Worm (Caenorhabditis elegans) whole organism, midembryonic: Measurements from ENCODE around the gene F38H4.4.

ENCODE experiments used
- T22C8.4 ChIP-seq: fragments of 200-800 bp; sonication (Bioruptor generic); IDR thresholded peaks from 2 replicates; pipeline ENCODE4 v1.3.6; 2022; ENCODE audit warnings: missing genetic modification characterization, missing compliant biosample characterization
- cog-1 ChIP-seq: sonication (generic microtip); optimal IDR thresholded peaks from 2 replicates; lab custom pipeline; 2016; ENCODE audit warnings: missing genetic modification characterization, missing compliant biosample characterization
- flt-1 ChIP-seq: fragments of 200-800 bp; sonication (Bioruptor generic); IDR thresholded peaks from 2 replicates; pipeline ENCODE4 v1.3.6; 2022; ENCODE audit warnings: missing genetic modification characterization, missing compliant biosample characterization
- klf-2 ChIP-seq: fragments of 200-800 bp; sonication (Bioruptor generic); conservative IDR thresholded peaks from 2 replicates; pipeline ENCODE4 v1.3.6; 2022; ENCODE audit warnings: missing genetic modification reagents, missing genetic modification characterization, missing compliant biosample characterization
- med-1 ChIP-seq: sonication (generic microtip); optimal IDR thresholded peaks from 2 replicates; lab custom pipeline; 2017; ENCODE audit warnings: missing genetic modification characterization, mild to moderate bottlenecking, missing compliant biosample characterization, antibody characterized with exemption, missing genetic modification reagents; ENCODE audit not compliant: insufficient read depth
- ref-1 ChIP-seq: fragments of 200-800 bp; sonication (Bioruptor generic); conservative IDR thresholded peaks from 2 replicates; pipeline ENCODE4 v1.3.6; 2022; ENCODE audit warnings: missing genetic modification reagents, missing genetic modification characterization, missing compliant biosample characterization
- tab-1 ChIP-seq: fragments of 200-800 bp; sonication (Bioruptor generic); IDR thresholded peaks from 2 replicates; pipeline ENCODE4 v1.3.6; 2022; ENCODE audit warnings: missing genetic modification characterization, missing compliant biosample characterization
- ztf-23 ChIP-seq: fragments of 200-800 bp; sonication (Bioruptor generic); IDR thresholded peaks from 2 replicates; pipeline ENCODE4 v1.3.6; 2022; ENCODE audit warnings: missing genetic modification reagents, missing genetic modification characterization, missing compliant biosample characterization
- ztf-29 ChIP-seq: fragments of 200-800 bp; sonication (Bioruptor generic); IDR thresholded peaks from 2 replicates; pipeline ENCODE4 v1.3.6; 2022; ENCODE audit warnings: missing genetic modification reagents, missing genetic modification characterization, missing compliant biosample characterization

DNA sequence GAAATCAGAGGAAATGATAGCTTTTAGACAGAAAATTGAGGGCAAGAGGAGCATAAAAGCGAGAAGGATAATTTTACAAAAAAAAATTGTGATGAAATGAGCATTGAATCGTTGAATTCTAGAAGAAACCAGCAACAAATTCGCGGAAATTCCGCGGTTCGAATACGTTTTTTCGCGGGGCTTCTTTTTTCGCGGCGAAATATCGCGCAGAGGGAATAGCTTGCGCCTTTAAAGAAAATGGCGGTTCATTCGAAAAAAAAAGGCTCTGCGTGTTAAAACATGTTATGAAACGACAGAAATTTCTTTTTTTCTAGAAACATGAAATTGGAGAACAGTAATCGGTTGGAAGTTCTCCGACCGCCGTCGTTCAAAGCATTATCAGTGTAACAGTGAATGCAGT is 25.6 kb upstream of the F38H4.4 start:
- TF ChIP-seq cog-1 (tag; lab: Kevin White, UChicago) = no peak
- no peak for TF ChIP-seq ztf-23 (GFP tag; lab: Robert Waterston, UW)
- no peak for TF ChIP-seq ref-1 (GFP tag; lab: Robert Waterston, UW)
- no peak for TF ChIP-seq tab-1 (GFP tag; lab: Robert Waterston, UW)
- no peak for TF ChIP-seq ztf-29 (GFP tag; lab: Robert Waterston, UW)
- no peak for TF ChIP-seq klf-2 (GFP tag; lab: Robert Waterston, UW)
- no peak for TF ChIP-seq flt-1 (GFP tag; lab: Robert Waterston, UW)
- no peak for TF ChIP-seq med-1 (GFP tag; lab: Kevin White, UChicago)
- no peak for TF ChIP-seq T22C8.4 (GFP tag; lab: Robert Waterston, UW)
